Worm (Caenorhabditis elegans): Measurements from ENCODE around the gene R02D5.24.

DNA sequence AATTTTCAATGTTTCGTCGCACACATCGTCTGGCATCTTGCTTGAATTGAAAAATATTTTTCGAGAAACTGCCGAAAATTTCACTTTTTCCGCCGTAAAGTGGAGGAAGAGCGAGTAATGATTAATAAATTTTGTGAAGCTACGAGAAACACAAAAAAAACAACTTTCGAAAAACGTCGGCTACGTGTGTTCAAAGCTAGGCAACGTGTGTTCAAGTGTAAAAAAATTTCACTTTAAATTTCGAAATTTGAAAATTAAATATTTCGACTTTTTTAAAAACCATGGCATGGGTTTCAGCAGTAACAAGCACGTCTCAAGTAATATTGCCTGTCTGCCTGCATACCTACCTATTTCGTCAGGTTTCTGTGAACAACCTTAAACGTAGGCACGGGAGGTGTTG, 35.1 kb downstream of the R02D5.24 start, which contains the start of gene tag-191:
- TF ChIP-seq flt-1 (GFP tag; IDR thresholded peaks at IDR 0.05), result no peak
- no peak for TF ChIP-seq tbx-11 (GFP tag; IDR thresholded peaks at IDR 0.05)
- no peak for TF ChIP-seq tbx-37 (GFP tag; conservative IDR thresholded peaks at IDR 0.05)
- no peak for TF ChIP-seq ceh-36 (tag; optimal IDR thresholded peaks at IDR 0.05)

Data from whole organism, early embryonic.